Worm (Caenorhabditis elegans) whole organism, L1 larva: ENCODE results near the gene mks-3.

Source experiments
- C34B4.2 ChIP-seq: sonication (generic microtip); optimal IDR thresholded peaks from 2 replicates; lab custom pipeline; 2017; ENCODE audit warnings: mild to moderate bottlenecking, missing genetic modification characterization, missing compliant biosample characterization
- Y116A8C.19 ChIP-seq: sonication (generic microtip); optimal IDR thresholded peaks from 2 replicates; lab custom pipeline; 2016; ENCODE audit warnings: missing compliant biosample characterization, missing genetic modification characterization, borderline replicate concordance
- aha-1 ChIP-seq: fragments of 150-350 bp; optimal IDR thresholded peaks from 2 replicates; lab custom pipeline; 2014; ENCODE audit warnings: missing biosample characterization, missing genetic modification characterization
- aly-2 ChIP-seq: fragments of 150-350 bp; optimal IDR thresholded peaks from 2 replicates; lab custom pipeline; 2014; ENCODE audit warnings: missing biosample characterization, missing genetic modification characterization
- ama-1 ChIP-seq: fragments of 150-350 bp; optimal IDR thresholded peaks from 2 replicates; lab custom pipeline; 2014
- ceh-8 ChIP-seq: fragments of 200-800 bp; sonication (Bioruptor generic); optimal IDR thresholded peaks from 2 replicates; lab custom pipeline; 2018; ENCODE audit warnings: mild to moderate bottlenecking, missing genetic modification characterization, moderate library complexity, missing compliant biosample characterization
- ceh-82 ChIP-seq, 3 experiments: fragments of 150-350 bp in 1 of 3; sonication (generic microtip) in 2 of 3; optimal IDR thresholded peaks; 2 replicates each; lab custom pipeline; 2014 to 2017; ENCODE audit warnings: missing biosample characterization in 3 of 3, missing genetic modification characterization in 3 of 3
- ceh-88 ChIP-seq: fragments of 200-800 bp; sonication (Bioruptor generic); IDR thresholded peaks from 2 replicates; pipeline ENCODE4 v1.3.6; 2022; ENCODE audit warnings: missing genetic modification characterization, missing compliant biosample characterization
- ceh-90 ChIP-seq: sonication (generic microtip); optimal IDR thresholded peaks from 2 replicates; lab custom pipeline; 2016; ENCODE audit warnings: missing genetic modification characterization, missing compliant biosample characterization
- ces-1 ChIP-seq: fragments of 150-350 bp; optimal IDR thresholded peaks from 2 replicates; lab custom pipeline; 2014; ENCODE audit warnings: missing biosample characterization, missing genetic modification reagents, missing genetic modification characterization
- egl-13 ChIP-seq: sonication (generic microtip); optimal IDR thresholded peaks from 2 replicates; lab custom pipeline; 2016; ENCODE audit warnings: missing genotype, missing genetic modification reagents, missing genetic modification characterization, missing compliant biosample characterization
- fos-1 ChIP-seq: fragments of 150-350 bp; optimal IDR thresholded peaks from 2 replicates; lab custom pipeline; 2014; ENCODE audit warnings: missing biosample characterization, missing genetic modification characterization
- grh-1 ChIP-seq: fragments of 200-800 bp; sonication (Bioruptor generic); IDR thresholded peaks from 2 replicates; pipeline ENCODE4 v1.3.6; 2022; ENCODE audit warnings: missing genetic modification reagents, missing genetic modification characterization, missing compliant biosample characterization
- irx-1 ChIP-seq: sonication (generic microtip); optimal IDR thresholded peaks from 2 replicates; lab custom pipeline; 2016; ENCODE audit warnings: missing genetic modification characterization, missing compliant biosample characterization
- isw-1 ChIP-seq: fragments of 200-800 bp; sonication (Bioruptor generic); IDR thresholded peaks from 2 replicates; pipeline ENCODE4 v1.3.6; 2022; ENCODE audit warnings: missing genetic modification characterization, missing compliant biosample characterization
- lin-13 ChIP-seq: fragments of 150-350 bp; optimal IDR thresholded peaks from 2 replicates; lab custom pipeline; 2014; ENCODE audit warnings: missing biosample characterization, missing genetic modification reagents, missing genetic modification characterization
- lin-15B ChIP-seq: fragments of 150-350 bp; sonication (generic microtip); optimal IDR thresholded peaks from 3 replicates; lab custom pipeline; 2014; ENCODE audit warnings: missing biosample characterization, missing genetic modification characterization
- lin-35 ChIP-seq, 2 experiments: fragments of 150-350 bp; optimal IDR thresholded peaks; 2 replicates each; lab custom pipeline; 2014; ENCODE audit warnings: missing biosample characterization in 2 of 2, missing genetic modification characterization in 2 of 2, missing genetic modification reagents in 2 of 2
- lin-39 ChIP-seq: fragments of 150-350 bp; optimal IDR thresholded peaks from 2 replicates; lab custom pipeline; 2014; ENCODE audit warnings: missing biosample characterization, missing genetic modification reagents, missing genetic modification characterization
- mab-9 ChIP-seq: fragments of 200-800 bp; sonication (Bioruptor generic); IDR thresholded peaks from 2 replicates; pipeline ENCODE4 v1.3.6; 2022; ENCODE audit warnings: missing genetic modification reagents, missing genetic modification characterization, missing compliant biosample characterization
- mef-2 ChIP-seq: fragments of 150-350 bp; optimal IDR thresholded peaks from 2 replicates; lab custom pipeline; 2014; ENCODE audit warnings: missing biosample characterization, missing genetic modification characterization
- mep-1 ChIP-seq: fragments of 150-350 bp; optimal IDR thresholded peaks from 2 replicates; lab custom pipeline; 2014; ENCODE audit warnings: missing biosample characterization, missing genetic modification characterization
- nhr-47 ChIP-seq: sonication (generic microtip); optimal IDR thresholded peaks from 2 replicates; lab custom pipeline; 2016; ENCODE audit warnings: mild to moderate bottlenecking, missing genetic modification characterization, moderate library complexity, missing compliant biosample characterization
- nhr-71 ChIP-seq: sonication (generic microtip); optimal IDR thresholded peaks from 2 replicates; lab custom pipeline; 2016; ENCODE audit warnings: mild to moderate bottlenecking, missing genetic modification characterization, moderate library complexity, missing compliant biosample characterization
- nhr-77 ChIP-seq: fragments of 150-350 bp; optimal IDR thresholded peaks from 2 replicates; lab custom pipeline; 2014; ENCODE audit warnings: missing biosample characterization, missing genetic modification characterization
- nhr-85 ChIP-seq: sonication (generic microtip); peaks from one replicate; lab custom pipeline; 2016; ENCODE audit warnings: missing genetic modification characterization, inconsistent platforms, missing compliant biosample characterization
- nhr-90 ChIP-seq: sonication (generic microtip); optimal IDR thresholded peaks from 2 replicates; lab custom pipeline; 2016; ENCODE audit warnings: mild to moderate bottlenecking, missing genetic modification characterization, missing compliant biosample characterization; ENCODE audit not compliant: poor library complexity
- pag-3 ChIP-seq: sonication (generic microtip); optimal IDR thresholded peaks from 2 replicates; lab custom pipeline; 2017; ENCODE audit warnings: missing genetic modification characterization, mild to moderate bottlenecking, missing compliant biosample characterization, antibody characterized with exemption, borderline replicate concordance; ENCODE audit not compliant: insufficient read depth
- skn-1 ChIP-seq: fragments of 150-350 bp; optimal IDR thresholded peaks from 2 replicates; lab custom pipeline; 2014; ENCODE audit warnings: missing biosample characterization, missing genetic modification characterization
- snu-23 ChIP-seq: sonication (generic microtip); optimal IDR thresholded peaks from 2 replicates; lab custom pipeline; 2016; ENCODE audit warnings: missing genetic modification characterization, missing compliant biosample characterization
- sox-4 ChIP-seq: sonication (generic microtip); optimal IDR thresholded peaks from 2 replicates; lab custom pipeline; 2016; ENCODE audit warnings: missing genetic modification characterization, missing compliant biosample characterization
- unc-86 ChIP-seq: sonication (generic microtip); optimal IDR thresholded peaks from 2 replicates; lab custom pipeline; 2016; ENCODE audit warnings: missing genetic modification characterization, missing compliant biosample characterization
- vab-15 ChIP-seq: sonication (generic microtip); optimal IDR thresholded peaks from 2 replicates; lab custom pipeline; 2017; ENCODE audit warnings: missing genotype, mild to moderate bottlenecking, missing genetic modification characterization, missing compliant biosample characterization
- zag-1 ChIP-seq: fragments of 150-350 bp; optimal IDR thresholded peaks from 2 replicates; lab custom pipeline; 2014; ENCODE audit warnings: missing biosample characterization, missing genetic modification characterization
- zip-4 ChIP-seq: fragments of 200-800 bp; sonication (Bioruptor generic); optimal IDR thresholded peaks from 2 replicates; lab custom pipeline; 2018; ENCODE audit warnings: mild to moderate bottlenecking, missing genetic modification characterization, moderate library complexity, missing compliant biosample characterization
- ztf-11 ChIP-seq, 2 experiments: sonication (generic microtip); optimal IDR thresholded peaks; 2 replicates each; lab custom pipeline; 2016 to 2017; ENCODE audit warnings: missing genetic modification characterization in 2 of 2, missing biosample characterization in 1 of 2, missing compliant biosample characterization in 1 of 2
- ztf-4 ChIP-seq: fragments of 150-350 bp; optimal IDR thresholded peaks from 2 replicates; lab custom pipeline; 2014; ENCODE audit warnings: missing biosample characterization, missing genetic modification characterization

The mks-3 gene

DNA sequence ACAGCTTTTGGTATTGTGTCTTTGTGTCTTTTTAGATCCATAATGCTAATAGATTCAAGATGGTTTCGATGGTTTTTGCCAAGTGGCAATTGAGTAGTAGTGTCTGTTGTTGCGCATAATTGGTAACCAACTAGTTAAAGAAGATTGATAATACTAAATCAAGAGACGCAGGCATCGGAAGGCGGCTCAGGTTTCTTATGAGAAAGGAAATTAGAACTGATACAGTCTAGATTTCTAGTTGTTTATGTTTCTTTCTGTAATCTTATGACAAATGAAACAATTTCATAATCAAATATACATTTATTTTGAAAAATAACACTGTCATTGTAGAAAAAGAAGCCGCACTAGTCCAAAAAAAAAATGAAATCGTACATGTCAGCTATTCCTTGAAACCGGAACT is 29.6 kb downstream of the mks-3 start, which contains the start of gene ZK1290.10:
Gene ZK1290.10 (minus strand): TSS at position 101 of the 400 bp plus-strand sequence.
- TF ChIP-seq ceh-90 (tag; lab: Kevin White, UChicago) (no peak), nhr-47 (tag; lab: Kevin White, UChicago) (no peak), ztf-11 (tag; optimal IDR thresholded peaks at IDR 0.05; lab: Kevin White, UChicago) (no peak), aly-2 (no peak), ceh-88 (GFP tag; lab: Robert Waterston, UW) (no peak), lin-13 (no peak), ceh-82 (tag; optimal IDR thresholded peaks at IDR 0.05; lab: Kevin White, UChicago) (no peak), C34B4.2 (tag; lab: Kevin White, UChicago) (no peak), lin-39 (no peak), nhr-71 (tag; lab: Kevin White, UChicago) (no peak), lin-15B (tag; lab: Kevin White, UChicago) (no peak), ztf-4 (tag; lab: Kevin White, UChicago) (no peak), sox-4 (tag; lab: Kevin White, UChicago) (no peak), nhr-77 (no peak)

DNA sequence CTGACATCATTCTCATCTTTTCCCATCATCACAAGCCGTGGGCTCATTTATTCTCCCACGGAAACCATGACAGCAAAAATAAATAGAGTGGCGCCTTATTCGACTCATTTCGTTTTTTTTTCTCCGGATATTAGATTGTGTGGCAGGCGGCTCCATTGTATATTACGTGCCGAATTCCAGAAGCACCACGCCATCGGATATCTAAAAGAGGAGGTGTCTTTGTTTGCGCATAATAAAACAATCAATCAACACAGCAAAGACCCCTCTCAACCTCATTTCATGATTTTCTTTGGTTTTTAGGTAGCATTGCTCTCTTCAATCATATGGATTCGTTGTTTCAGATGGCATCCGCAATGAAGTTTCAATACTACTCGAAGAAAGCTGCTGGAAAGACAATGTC is 34.4 kb downstream of the mks-3 start, which contains the start of gene tph-1:
Gene tph-1 (plus strand): TSS at position 301 of the 400 bp plus-strand sequence.
- no peak for TF ChIP-seq zag-1 (tag; lab: Kevin White, UChicago)
- TF ChIP-seq snu-23 (GFP tag; lab: Kevin White, UChicago), result no peak
- TF ChIP-seq unc-86 (tag; lab: Kevin White, UChicago), result no peak
- TF ChIP-seq C34B4.2 (tag; lab: Kevin White, UChicago), result no peak
- no peak for TF ChIP-seq lin-35 (GFP tag; optimal IDR thresholded peaks at IDR 0.05; lab: Kevin White, UChicago)
- no peak for TF ChIP-seq mep-1 (tag; lab: Kevin White, UChicago)
- no peak for TF ChIP-seq irx-1 (tag; lab: Kevin White, UChicago)
- no peak for TF ChIP-seq zip-4
- TF ChIP-seq isw-1 (GFP tag; lab: Robert Waterston, UW), result no peak
- no peak for TF ChIP-seq ceh-88 (GFP tag; lab: Robert Waterston, UW)
- no peak for TF ChIP-seq mef-2 (tag; lab: Kevin White, UChicago)
- TF ChIP-seq Y116A8C.19 (tag; lab: Kevin White, UChicago), result no peak
- TF ChIP-seq ceh-82 (tag; optimal IDR thresholded peaks at IDR 0.05; lab: Kevin White, UChicago), result no peak
- TF ChIP-seq ztf-11 (tag; optimal IDR thresholded peaks at IDR 0.05; lab: Kevin White, UChicago), result no peak
- no peak for TF ChIP-seq skn-1
- no peak for TF ChIP-seq sox-4 (tag; lab: Kevin White, UChicago)
- no peak for TF ChIP-seq ceh-90 (tag; lab: Kevin White, UChicago)

- no peak for TF ChIP-seq ztf-11 (tag; optimal IDR thresholded peaks at IDR 0.05; lab: Kevin White, UChicago)
- no peak for TF ChIP-seq nhr-90 (tag; lab: Kevin White, UChicago)
Measured at ce11 chrII:7548044-7548443, 35.4 kb downstream of the mks-3 start, which contains the start of gene fbxa-224. fbxa-224 (minus strand) TSS chrII:7548144.

DNA sequence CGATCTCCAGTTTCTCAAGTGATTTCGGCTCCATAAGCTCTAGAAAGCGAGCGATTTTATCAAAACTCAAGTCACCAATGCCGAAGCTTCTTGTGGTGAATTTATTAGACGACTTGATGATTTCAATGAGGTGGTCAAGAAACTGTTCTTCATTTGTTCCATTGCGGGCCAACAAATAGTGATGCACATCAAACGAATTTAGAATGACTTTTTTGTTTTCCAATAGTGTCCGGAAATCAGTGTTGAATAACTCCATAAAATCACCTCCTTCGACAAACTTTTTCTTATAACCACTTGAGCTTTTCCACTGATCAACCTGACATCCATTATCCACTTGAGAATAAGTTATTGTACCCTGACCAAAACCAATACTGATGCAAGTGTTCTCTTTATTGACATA is 36.2 kb downstream of the mks-3 start:
- TF ChIP-seq skn-1, result no peak
- no peak for TF ChIP-seq mab-9 (GFP tag; lab: Robert Waterston, UW)
- no peak for TF ChIP-seq ces-1 (GFP tag; lab: Kevin White, UChicago)
- no peak for TF ChIP-seq vab-15 (tag; lab: Kevin White, UChicago)
- no peak for TF ChIP-seq ceh-8 (GFP tag; lab: Kevin White, UChicago)
- no peak for TF ChIP-seq fos-1
- TF ChIP-seq ama-1 (lab: Kevin White, UChicago), result no peak
- no peak for TF ChIP-seq grh-1 (GFP tag; lab: Robert Waterston, UW)
- no peak for TF ChIP-seq aha-1
- no peak for TF ChIP-seq ceh-88 (GFP tag; lab: Robert Waterston, UW)
- TF ChIP-seq egl-13 (tag; lab: Kevin White, UChicago), result no peak
- TF ChIP-seq snu-23 (GFP tag; lab: Kevin White, UChicago), result no peak
- no peak for TF ChIP-seq pag-3 (tag; lab: Kevin White, UChicago)
- no peak for TF ChIP-seq nhr-85 (tag; lab: Kevin White, UChicago)
- TF ChIP-seq zag-1 (tag; lab: Kevin White, UChicago), result no peak
- no peak for TF ChIP-seq C34B4.2 (tag; lab: Kevin White, UChicago)
